Fruit fly (Drosophila melanogaster) whole organism, embryonic: ENCODE results near the gene CG13067.

Experiments used
- Abd-B ChIP-seq: fragments of 200-800 bp; sonication (Bioruptor generic); optimal IDR thresholded peaks from 2 replicates; lab custom pipeline; 2018; ENCODE audit warnings: missing biosample characterization, mild to moderate bottlenecking, missing genetic modification characterization, moderate library complexity
- CG18599 ChIP-seq: fragments of 200-800 bp; sonication (Bioruptor generic); optimal IDR thresholded peaks from 3 replicates; lab custom pipeline; 2017; ENCODE audit warnings: missing biosample characterization, missing genetic modification characterization, mild to moderate bottlenecking, moderate library complexity, missing genetic modification reagents
- CG32767 ChIP-seq: fragments of 200-800 bp; sonication (Bioruptor generic); IDR thresholded peaks from 2 replicates; pipeline ENCODE4 v1.3.6; 2022; ENCODE audit warnings: missing biosample characterization, missing genetic modification characterization
- Mrtf ChIP-seq: fragments of 200-800 bp; sonication (Bioruptor generic); IDR thresholded peaks from 3 replicates; pipeline ENCODE4 v1.3.6; 2022; ENCODE audit warnings: missing biosample characterization, missing genetic modification characterization
- NC2α ChIP-seq: fragments of 200-800 bp; sonication (Bioruptor generic); optimal IDR thresholded peaks from 2 replicates; lab custom pipeline; 2016; ENCODE audit warnings: missing biosample characterization, missing genetic modification characterization
- Scr ChIP-seq: fragments of 200-800 bp; sonication (Bioruptor generic); IDR thresholded peaks from 2 replicates; pipeline ENCODE4 v1.3.6; 2022; ENCODE audit warnings: missing biosample characterization, missing genetic modification characterization; ENCODE audit not compliant: partially characterized antibody
- nmo ChIP-seq: fragments of 200-800 bp; sonication (Bioruptor generic); optimal IDR thresholded peaks from 2 replicates; lab custom pipeline; 2018; ENCODE audit warnings: missing biosample characterization, mild to moderate bottlenecking, missing genetic modification characterization, moderate library complexity
- psq ChIP-seq: fragments of 200-800 bp; sonication (Bioruptor generic); optimal IDR thresholded peaks from 2 replicates; lab custom pipeline; 2017; ENCODE audit warnings: missing biosample characterization, missing genetic modification characterization

- no peak for TF ChIP-seq psq (GFP tag; lab: Kevin White, UChicago)
- TF ChIP-seq CG18599 (GFP tag; lab: Kevin White, UChicago) = no peak
- TF ChIP-seq nmo (GFP tag; lab: Kevin White, UChicago) = no peak
- no peak for TF ChIP-seq CG32767 (GFP tag; lab: Robert Waterston, UW)
- no peak for TF ChIP-seq Abd-B (GFP tag; lab: Kevin White, UChicago)
- no peak for TF ChIP-seq Mrtf (GFP tag; lab: Robert Waterston, UW)
- no peak for TF ChIP-seq Scr
- no peak for TF ChIP-seq NC2α (GFP tag; lab: Kevin White, UChicago)
These were observed 11.5 kb upstream of the CG13067 start, which contains the start of gene CG13053 for dm6 chr3L:16259552-16259951.
